Fruit fly (Drosophila melanogaster) whole organism, prepupa: ENCODE results near the gene CG32444.

Experiments
- CG1621 ChIP-seq: fragments of 200-800 bp; sonication (Bioruptor generic); optimal IDR thresholded peaks from 3 replicates; lab custom pipeline; 2018; ENCODE audit warnings: missing biosample characterization, mild to moderate bottlenecking, missing genetic modification characterization
- CG3032 ChIP-seq: fragments of 200-800 bp; optimal IDR thresholded peaks from 2 replicates; lab custom pipeline; 2019; ENCODE audit warnings: missing biosample characterization, mild to moderate bottlenecking, missing genetic modification characterization, moderate library complexity
- Eip78C ChIP-seq: fragments of 200-800 bp; sonication (Bioruptor generic); peaks from one replicate; lab custom pipeline; 2016; ENCODE audit warnings: missing biosample characterization, missing genetic modification characterization
- Eip93F ChIP-seq: fragments of 200-800 bp; sonication (Bioruptor generic); optimal IDR thresholded peaks from 2 replicates; lab custom pipeline; 2016; ENCODE audit warnings: missing biosample characterization, mild to moderate bottlenecking, missing genetic modification characterization
- Ets21C ChIP-seq: fragments of 200-800 bp; sonication (Bioruptor generic); optimal IDR thresholded peaks from 3 replicates; lab custom pipeline; 2016; ENCODE audit warnings: missing biosample characterization, missing genetic modification characterization
- Hr39 ChIP-seq: fragments of 200-800 bp; sonication (Bioruptor generic); optimal IDR thresholded peaks from 2 replicates; lab custom pipeline; 2016; ENCODE audit warnings: missing biosample characterization, missing genetic modification characterization
- Lpt ChIP-seq: fragments of 200-800 bp; sonication (Bioruptor generic); optimal IDR thresholded peaks from 3 replicates; lab custom pipeline; 2016; ENCODE audit warnings: missing biosample characterization, missing genetic modification characterization
- Sox102F ChIP-seq: fragments of 200-800 bp; sonication (Bioruptor generic); optimal IDR thresholded peaks from 2 replicates; lab custom pipeline; 2016; ENCODE audit warnings: missing biosample characterization, mild to moderate bottlenecking, missing genetic modification characterization

DNA sequence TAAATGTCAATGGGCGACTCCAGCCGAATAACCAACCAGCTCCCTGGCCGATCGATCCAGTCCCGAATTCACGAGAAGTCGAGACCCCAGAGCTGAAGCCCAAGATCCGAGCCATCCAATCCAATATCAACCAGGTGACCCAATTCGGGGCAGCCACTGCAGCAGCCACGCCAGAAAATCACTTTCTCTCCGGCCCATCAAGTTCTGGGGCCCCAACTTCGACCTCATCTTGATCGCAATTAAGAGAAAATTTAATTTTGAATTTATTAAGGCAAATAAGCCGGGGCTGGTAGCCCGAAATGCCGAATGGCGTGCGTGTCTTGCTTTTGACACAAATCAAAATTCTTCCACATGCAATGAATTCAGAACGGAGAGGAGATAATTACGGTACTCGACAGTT, 11.1 kb downstream of the CG32444 start:
- TF ChIP-seq Eip93F (GFP tag; lab: Kevin White, UChicago) = no peak
- no peak for TF ChIP-seq Lpt (GFP tag; lab: Kevin White, UChicago)
- TF ChIP-seq Eip78C (GFP tag; lab: Kevin White, UChicago) = no peak
- TF ChIP-seq CG3032 (tag; lab: Kevin White, UChicago) = no peak
- TF ChIP-seq CG1621 (tag; lab: Kevin White, UChicago) = no peak
- no peak for TF ChIP-seq Sox102F (GFP tag; lab: Kevin White, UChicago)
- no peak for TF ChIP-seq Hr39 (GFP tag; lab: Kevin White, UChicago)
- TF ChIP-seq Ets21C = no peak
